Worm (Caenorhabditis elegans) whole organism, L4/young adult: ENCODE measurements around the gene imb-2.

Experiments
- W03F9.2 ChIP-seq: fragments of 150-350 bp; optimal IDR thresholded peaks from 2 replicates; lab custom pipeline; 2014; ENCODE audit warnings: missing biosample characterization, missing genetic modification characterization
- dao-5 ChIP-seq: sonication (generic microtip); optimal IDR thresholded peaks from 2 replicates; lab custom pipeline; 2016; ENCODE audit warnings: missing genotype, missing genetic modification characterization, moderate library complexity, missing compliant biosample characterization
- him-1 ChIP-seq: sonication (generic microtip); optimal IDR thresholded peaks from 2 replicates; lab custom pipeline; 2016; ENCODE audit warnings: missing genotype, missing genetic modification reagents, missing genetic modification characterization, missing compliant biosample characterization

- no peak for TF ChIP-seq dao-5 (tag; lab: Kevin White, UChicago)
- no peak for TF ChIP-seq him-1
- TF ChIP-seq W03F9.2 (tag; lab: Kevin White, UChicago) = peak; percentile 77
These were observed 7.5 kb upstream of the imb-2 start, which contains the start of the genes agl-1 and pfs-2 for ce11 chrII:14357936-14358416.
